Worm (Caenorhabditis elegans) whole organism, L1 larva: ENCODE measurements around the gene srh-183.

Experiments
- C04F5.9 ChIP-seq: sonication (generic microtip); optimal IDR thresholded peaks from 2 replicates; lab custom pipeline; 2016; ENCODE audit warnings: missing genetic modification characterization, missing compliant biosample characterization
- C34B4.2 ChIP-seq: sonication (generic microtip); optimal IDR thresholded peaks from 2 replicates; lab custom pipeline; 2017; ENCODE audit warnings: mild to moderate bottlenecking, missing genetic modification characterization, missing compliant biosample characterization
- alr-1 ChIP-seq: fragments of 200-800 bp; sonication (Bioruptor generic); optimal IDR thresholded peaks from 2 replicates; lab custom pipeline; 2018; ENCODE audit warnings: borderline replicate concordance, mild to moderate bottlenecking, missing genetic modification characterization, missing compliant biosample characterization
- blmp-1 ChIP-seq: fragments of 150-350 bp; optimal IDR thresholded peaks from 2 replicates; lab custom pipeline; 2014; ENCODE audit warnings: missing biosample characterization, missing genetic modification characterization
- ceh-63 ChIP-seq: fragments of 200-800 bp; sonication (Bioruptor generic); optimal IDR thresholded peaks from 2 replicates; lab custom pipeline; 2018; ENCODE audit warnings: mild to moderate bottlenecking, missing genetic modification characterization, missing compliant biosample characterization
- ceh-82 ChIP-seq, 3 experiments: fragments of 150-350 bp in 1 of 3; sonication (generic microtip) in 2 of 3; optimal IDR thresholded peaks; 2 replicates each; lab custom pipeline; 2014 to 2017; ENCODE audit warnings: missing biosample characterization in 3 of 3, missing genetic modification characterization in 3 of 3
- dpl-1 ChIP-seq, 3 experiments: fragments of 150-350 bp in 2 of 3; sonication (generic microtip) in 1 of 3; optimal IDR thresholded peaks; 2 replicates each; lab custom pipeline; 2014 to 2017; ENCODE audit warnings: missing biosample characterization in 3 of 3, missing genetic modification characterization in 3 of 3, missing genetic modification reagents in 3 of 3
- dsc-1 ChIP-seq: sonication (generic microtip); optimal IDR thresholded peaks from 2 replicates; lab custom pipeline; 2016; ENCODE audit warnings: mild to moderate bottlenecking, missing genetic modification characterization, missing compliant biosample characterization
- efl-1 ChIP-seq, 4 experiments: fragments of 150-350 bp; optimal IDR thresholded peaks in 3 of 4; peaks in 1 of 4; 1 replicate in 1 of 4; 2 replicates in 3 of 4; lab custom pipeline; 2014; ENCODE audit warnings: missing biosample characterization in 2 of 4, missing genetic modification characterization in 2 of 4, missing genetic modification reagents in 2 of 4
- egl-13 ChIP-seq: sonication (generic microtip); optimal IDR thresholded peaks from 2 replicates; lab custom pipeline; 2016; ENCODE audit warnings: missing genotype, missing genetic modification reagents, missing genetic modification characterization, missing compliant biosample characterization
- elt-2 ChIP-seq: sonication (generic microtip); optimal IDR thresholded peaks from 2 replicates; lab custom pipeline; 2016; ENCODE audit warnings: missing genetic modification characterization, mild to moderate bottlenecking, inconsistent platforms, missing compliant biosample characterization, missing genetic modification reagents
- elt-3 ChIP-seq, 6 experiments: fragments of 150-350 bp in 1 of 6; sonication (generic microtip); optimal IDR thresholded peaks; 2 replicates each; lab custom pipeline; 2017 to 2018; ENCODE audit warnings: missing biosample characterization in 6 of 6, missing genetic modification characterization in 6 of 6, inconsistent platforms in 1 of 6
- fkh-10 ChIP-seq: sonication (generic microtip); optimal IDR thresholded peaks from 2 replicates; lab custom pipeline; 2017; ENCODE audit warnings: missing biosample characterization, missing genetic modification reagents, missing genetic modification characterization
- fkh-4 ChIP-seq: sonication (generic microtip); optimal IDR thresholded peaks from 2 replicates; lab custom pipeline; 2016; ENCODE audit warnings: missing compliant biosample characterization, missing genetic modification characterization, borderline replicate concordance
- hpl-2 ChIP-seq: fragments of 150-350 bp; optimal IDR thresholded peaks from 2 replicates; lab custom pipeline; 2014; ENCODE audit warnings: missing biosample characterization, missing genetic modification reagents, missing genetic modification characterization
- irx-1 ChIP-seq: sonication (generic microtip); optimal IDR thresholded peaks from 2 replicates; lab custom pipeline; 2016; ENCODE audit warnings: missing genetic modification characterization, missing compliant biosample characterization
- isw-1 ChIP-seq: fragments of 200-800 bp; sonication (Bioruptor generic); IDR thresholded peaks from 2 replicates; pipeline ENCODE4 v1.3.6; 2022; ENCODE audit warnings: missing genetic modification characterization, missing compliant biosample characterization
- jun-1 ChIP-seq: fragments of 150-350 bp; optimal IDR thresholded peaks from 2 replicates; lab custom pipeline; 2014; ENCODE audit warnings: missing biosample characterization, missing genetic modification reagents, missing genetic modification characterization
- lin-13 ChIP-seq: fragments of 150-350 bp; optimal IDR thresholded peaks from 2 replicates; lab custom pipeline; 2014; ENCODE audit warnings: missing biosample characterization, missing genetic modification reagents, missing genetic modification characterization
- lin-35 ChIP-seq, 2 experiments: fragments of 150-350 bp; optimal IDR thresholded peaks; 2 replicates each; lab custom pipeline; 2014; ENCODE audit warnings: missing biosample characterization in 2 of 2, missing genetic modification characterization in 2 of 2, missing genetic modification reagents in 2 of 2
- mdl-1 ChIP-seq, 2 experiments: fragments of 150-350 bp; optimal IDR thresholded peaks; 2 replicates each; lab custom pipeline; 2014 to 2017; ENCODE audit warnings: missing biosample characterization in 2 of 2, missing genetic modification characterization in 2 of 2, inconsistent platforms in 1 of 2
- nhr-12 ChIP-seq: sonication (generic microtip); optimal IDR thresholded peaks from 2 replicates; lab custom pipeline; 2017; ENCODE audit warnings: missing biosample characterization, missing genetic modification characterization
- nhr-20 ChIP-seq: sonication (generic microtip); optimal IDR thresholded peaks from 2 replicates; lab custom pipeline; 2016; ENCODE audit warnings: mild to moderate bottlenecking, missing genetic modification characterization, missing compliant biosample characterization
- nhr-237 ChIP-seq: fragments of 150-350 bp; optimal IDR thresholded peaks from 2 replicates; lab custom pipeline; 2014; ENCODE audit warnings: missing biosample characterization, missing genetic modification characterization
- nhr-47 ChIP-seq: sonication (generic microtip); optimal IDR thresholded peaks from 2 replicates; lab custom pipeline; 2016; ENCODE audit warnings: mild to moderate bottlenecking, missing genetic modification characterization, moderate library complexity, missing compliant biosample characterization
- nhr-71 ChIP-seq: sonication (generic microtip); optimal IDR thresholded peaks from 2 replicates; lab custom pipeline; 2016; ENCODE audit warnings: mild to moderate bottlenecking, missing genetic modification characterization, moderate library complexity, missing compliant biosample characterization
- nhr-76 ChIP-seq: sonication (generic microtip); optimal IDR thresholded peaks from 2 replicates; lab custom pipeline; 2017; ENCODE audit warnings: missing biosample characterization, missing genetic modification characterization
- nhr-77 ChIP-seq: fragments of 150-350 bp; optimal IDR thresholded peaks from 2 replicates; lab custom pipeline; 2014; ENCODE audit warnings: missing biosample characterization, missing genetic modification characterization
- nhr-84 ChIP-seq: sonication (generic microtip); optimal IDR thresholded peaks from 2 replicates; lab custom pipeline; 2017; ENCODE audit warnings: missing biosample characterization, missing genetic modification characterization
- nhr-90 ChIP-seq: sonication (generic microtip); optimal IDR thresholded peaks from 2 replicates; lab custom pipeline; 2016; ENCODE audit warnings: mild to moderate bottlenecking, missing genetic modification characterization, missing compliant biosample characterization; ENCODE audit not compliant: poor library complexity
- pag-3 ChIP-seq: sonication (generic microtip); optimal IDR thresholded peaks from 2 replicates; lab custom pipeline; 2017; ENCODE audit warnings: missing genetic modification characterization, mild to moderate bottlenecking, missing compliant biosample characterization, antibody characterized with exemption, borderline replicate concordance; ENCODE audit not compliant: insufficient read depth
- pax-3 ChIP-seq: fragments of 200-800 bp; sonication (Bioruptor generic); optimal IDR thresholded peaks from 2 replicates; lab custom pipeline; 2018; ENCODE audit warnings: mild to moderate bottlenecking, missing genetic modification characterization, moderate library complexity, missing compliant biosample characterization
- skn-1 ChIP-seq: fragments of 150-350 bp; optimal IDR thresholded peaks from 2 replicates; lab custom pipeline; 2014; ENCODE audit warnings: missing biosample characterization, missing genetic modification characterization
- snpc-4 ChIP-seq: fragments of 150-350 bp; optimal IDR thresholded peaks from 2 replicates; lab custom pipeline; 2014; ENCODE audit warnings: missing biosample characterization, missing genetic modification characterization
- snu-23 ChIP-seq: sonication (generic microtip); optimal IDR thresholded peaks from 2 replicates; lab custom pipeline; 2016; ENCODE audit warnings: missing genetic modification characterization, missing compliant biosample characterization
- sox-4 ChIP-seq: sonication (generic microtip); optimal IDR thresholded peaks from 2 replicates; lab custom pipeline; 2016; ENCODE audit warnings: missing genetic modification characterization, missing compliant biosample characterization
- sptf-1 ChIP-seq: fragments of 150-350 bp; optimal IDR thresholded peaks from 2 replicates; lab custom pipeline; 2014; ENCODE audit warnings: missing biosample characterization, missing genetic modification characterization
- swsn-7 ChIP-seq: sonication (generic microtip); optimal IDR thresholded peaks from 2 replicates; lab custom pipeline; 2016; ENCODE audit warnings: missing genetic modification characterization, missing compliant biosample characterization
- unc-130 ChIP-seq: fragments of 150-350 bp; optimal IDR thresholded peaks from 2 replicates; lab custom pipeline; 2017; ENCODE audit warnings: missing biosample characterization, missing genetic modification characterization, inconsistent platforms
- unc-30 ChIP-seq: sonication (generic microtip); optimal IDR thresholded peaks from 2 replicates; lab custom pipeline; 2017; ENCODE audit warnings: missing biosample characterization, missing genetic modification characterization
- unc-86 ChIP-seq: sonication (generic microtip); optimal IDR thresholded peaks from 2 replicates; lab custom pipeline; 2016; ENCODE audit warnings: missing genetic modification characterization, missing compliant biosample characterization
- unc-98 ChIP-seq: fragments of 200-800 bp; sonication (Bioruptor generic); IDR thresholded peaks from 2 replicates; pipeline ENCODE4 v1.3.6; 2022; ENCODE audit warnings: missing genetic modification characterization, missing compliant biosample characterization
- xbp-1 ChIP-seq: sonication (generic microtip); optimal IDR thresholded peaks from 2 replicates; lab custom pipeline; 2016; ENCODE audit warnings: missing genetic modification characterization, missing compliant biosample characterization
- zip-4 ChIP-seq: fragments of 200-800 bp; sonication (Bioruptor generic); optimal IDR thresholded peaks from 2 replicates; lab custom pipeline; 2018; ENCODE audit warnings: mild to moderate bottlenecking, missing genetic modification characterization, moderate library complexity, missing compliant biosample characterization
- ztf-11 ChIP-seq, 2 experiments: sonication (generic microtip); optimal IDR thresholded peaks; 2 replicates each; lab custom pipeline; 2016 to 2017; ENCODE audit warnings: missing genetic modification characterization in 2 of 2, missing biosample characterization in 1 of 2, missing compliant biosample characterization in 1 of 2

The srh-183 gene

ce11 chrV:20005724-20006132 is 27.6 kb upstream of the srh-183 start (continued):
- TF ChIP-seq nhr-77 (tag; lab: Kevin White, UChicago) (peak; percentile 35), irx-1 (tag; lab: Kevin White, UChicago) (peak; percentile 38), ceh-63 (GFP tag; lab: Kevin White, UChicago) (no peak), unc-86 (tag; lab: Kevin White, UChicago) (peak; percentile 93), xbp-1 (peak; percentile 76), sox-4 (tag; lab: Kevin White, UChicago) (peak; percentile 16), nhr-76 (no peak), unc-130 (tag; lab: Kevin White, UChicago) (peak; percentile 8), dpl-1 (GFP tag; optimal IDR thresholded peaks at IDR 0.05; lab: Kevin White, UChicago) (peak in 2 of 3 experiments; percentile 48 to 49), fkh-10 (GFP tag; lab: Kevin White, UChicago) (peak; percentile 35), isw-1 (GFP tag; lab: Robert Waterston, UW) (peak; percentile 79), swsn-7 (tag; lab: Kevin White, UChicago) (peak; percentile 86), zip-4 (GFP tag; lab: Kevin White, UChicago) (peak; percentile 17), nhr-12 (peak; percentile 1), lin-35 (GFP tag; optimal IDR thresholded peaks at IDR 0.05; lab: Kevin White, UChicago) (peak; percentile 68)
- TF ChIP-seq, all 84 proteins: peak for 46

ce11 chrV:20004385-20004784 is 26.3 kb upstream of the srh-183 start, which contains the start of gene unc-51:
TSS of gene unc-51 (minus strand) at chrV:20004485.
- TF ChIP-seq snu-23 (GFP tag; lab: Kevin White, UChicago) = peak; percentile 6
- TF ChIP-seq nhr-20 (tag; lab: Kevin White, UChicago) = peak; percentile 15
- TF ChIP-seq blmp-1 = peak; percentile 11
- TF ChIP-seq efl-1 (optimal IDR thresholded peaks at IDR 0.05; lab: Kevin White, UChicago) = no peak
- no peak for TF ChIP-seq efl-1 (GFP tag; optimal IDR thresholded peaks at IDR 0.05 in 1 of 2; lab: Kevin White, UChicago)
- peak; percentile 28 for TF ChIP-seq nhr-71
- TF ChIP-seq lin-35 (GFP tag; optimal IDR thresholded peaks at IDR 0.05; lab: Kevin White, UChicago) = peak in 1 of 2 experiments; percentile 9
- TF ChIP-seq C34B4.2 = no peak
- TF ChIP-seq nhr-77 (tag; lab: Kevin White, UChicago) = no peak
- peak in 1 of 6 experiments; percentile 5 for TF ChIP-seq elt-3 (tag; optimal IDR thresholded peaks at IDR 0.05; lab: Kevin White, UChicago)
- peak in 1 of 2 experiments; percentile 15 for TF ChIP-seq mdl-1 (tag; optimal IDR thresholded peaks at IDR 0.05; lab: Kevin White, UChicago)
- peak; percentile 14 for TF ChIP-seq nhr-90
- TF ChIP-seq elt-2 (tag; lab: Kevin White, UChicago) = peak; percentile 9

- no peak for TF ChIP-seq fkh-4 (tag; lab: Kevin White, UChicago)
- no peak for TF ChIP-seq hpl-2
- no peak for TF ChIP-seq nhr-12
- no peak for TF ChIP-seq nhr-90
- TF ChIP-seq blmp-1 = no peak
- TF ChIP-seq sptf-1 (tag; lab: Kevin White, UChicago) = no peak
- TF ChIP-seq egl-13 = no peak
- TF ChIP-seq swsn-7 (tag; lab: Kevin White, UChicago) = no peak
- no peak for TF ChIP-seq fkh-10 (GFP tag; lab: Kevin White, UChicago)
- TF ChIP-seq elt-3 (tag; optimal IDR thresholded peaks at IDR 0.05; lab: Kevin White, UChicago) = no peak
- TF ChIP-seq jun-1 (tag; lab: Kevin White, UChicago) = no peak
- no peak for TF ChIP-seq nhr-237 (tag; lab: Kevin White, UChicago)
- TF ChIP-seq unc-130 (tag; lab: Kevin White, UChicago) = no peak
- TF ChIP-seq sox-4 (tag; lab: Kevin White, UChicago) = no peak
- no peak for TF ChIP-seq alr-1 (tag; lab: Kevin White, UChicago)
- no peak for TF ChIP-seq nhr-77 (tag; lab: Kevin White, UChicago)
- TF ChIP-seq nhr-84 (tag; lab: Kevin White, UChicago) = no peak
- no peak for TF ChIP-seq skn-1 (tag; lab: Kevin White, UChicago)
- TF ChIP-seq ceh-82 (tag; optimal IDR thresholded peaks at IDR 0.05; lab: Kevin White, UChicago) = no peak
Observed at ce11 chrV:20002194-20002593, 24.1 kb upstream of the srh-183 start.

- TF ChIP-seq C04F5.9 (tag; lab: Kevin White, UChicago) = no peak
- no peak for TF ChIP-seq elt-2 (tag; lab: Kevin White, UChicago)
- no peak for TF ChIP-seq pag-3 (tag; lab: Kevin White, UChicago)
- TF ChIP-seq pax-3 (tag; lab: Kevin White, UChicago) = no peak
- TF ChIP-seq C34B4.2 = no peak
- TF ChIP-seq fkh-4 (tag; lab: Kevin White, UChicago) = no peak
- no peak for TF ChIP-seq unc-98 (GFP tag; lab: Robert Waterston, UW)
- no peak for TF ChIP-seq hpl-2
- no peak for TF ChIP-seq unc-30
- no peak for TF ChIP-seq nhr-47 (tag; lab: Kevin White, UChicago)
- TF ChIP-seq snpc-4 (tag; lab: Kevin White, UChicago) = no peak
- no peak for TF ChIP-seq sox-4 (tag; lab: Kevin White, UChicago)
- TF ChIP-seq jun-1 (tag; lab: Kevin White, UChicago) = no peak
- no peak for TF ChIP-seq ztf-11 (tag; optimal IDR thresholded peaks at IDR 0.05; lab: Kevin White, UChicago)
- no peak for TF ChIP-seq nhr-20 (tag; lab: Kevin White, UChicago)
- TF ChIP-seq lin-13 (GFP tag; lab: Kevin White, UChicago) = no peak
- TF ChIP-seq dsc-1 (tag; lab: Kevin White, UChicago) = no peak
Observed at ce11 chrV:20000639-20001038, 22.5 kb upstream of the srh-183 start.
